Fruit fly (Drosophila melanogaster): ENCODE results near the gene Plp.

Gene Plp

dm6 chr3L:15142004-15142890 is 47.7 kb upstream of the Plp start, which contains the start of gene Pdi (continued):
- TF ChIP-seq pnt (GFP tag; optimal IDR thresholded peaks at IDR 0.05): no peak
- peak; percentile 43 for TF ChIP-seq Sin3A (optimal IDR thresholded peaks at IDR 0.05)
- no peak for TF ChIP-seq tgo (GFP tag; IDR thresholded peaks at IDR 0.05)
- no peak for TF ChIP-seq bowl (GFP tag; IDR thresholded peaks at IDR 0.05)
- TF ChIP-seq CG43689 (GFP tag; IDR thresholded peaks at IDR 0.05): no peak
- no peak for TF ChIP-seq zfh2 (GFP tag; optimal IDR thresholded peaks at IDR 0.05)
- TF ChIP-seq psq (GFP tag; optimal IDR thresholded peaks at IDR 0.05): no peak
- peak; percentile 12 for TF ChIP-seq Hand (GFP tag; optimal IDR thresholded peaks at IDR 0.05)
- no peak for TF ChIP-seq CG10209 (GFP tag; optimal IDR thresholded peaks at IDR 0.05)
- peak; percentile 75; the same call in 2 of the 3 replicates for TF ChIP-seq Opbp (GFP tag; IDR thresholded peaks at IDR 0.05; ENCODE audit: partially characterized antibody)
- peak; percentile 76; the same call in 2 of the 4 replicates for TF ChIP-seq chinmo (GFP tag; IDR thresholded peaks at IDR 0.05; ENCODE audit: partially characterized antibody)
- no peak for TF ChIP-seq cas (GFP tag; IDR thresholded peaks at IDR 0.05)
- no peak for TF ChIP-seq Hr39 (optimal IDR thresholded peaks at IDR 0.05)
- TF ChIP-seq CG11247 (GFP tag; IDR thresholded peaks at IDR 0.05): no peak
- no peak for TF ChIP-seq so (GFP tag; IDR thresholded peaks at IDR 0.05)
- no peak for TF ChIP-seq slou (GFP tag; optimal IDR thresholded peaks at IDR 0.05)
- TF ChIP-seq Sry-δ (GFP tag; optimal IDR thresholded peaks at IDR 0.05): peak; percentile 80
- TF ChIP-seq her (GFP tag; optimal IDR thresholded peaks at IDR 0.05): peak; percentile 5
- peak; percentile 89 for TF ChIP-seq amos (GFP tag; IDR thresholded peaks at IDR 0.05; ENCODE audit: partially characterized antibody)
- TF ChIP-seq yki (optimal IDR thresholded peaks at IDR 0.05): no peak
- peak; percentile 81 for TF ChIP-seq YL-1 (GFP tag; optimal IDR thresholded peaks at IDR 0.05)
- TF ChIP-seq CkIIα-i1 (GFP tag; IDR thresholded peaks at IDR 0.05): no peak
- no peak for TF ChIP-seq CG10431 (GFP tag; optimal IDR thresholded peaks at IDR 0.05)
- no peak for TF ChIP-seq tll (GFP tag; optimal IDR thresholded peaks at IDR 0.05)
- no peak for TF ChIP-seq tap (tag; optimal IDR thresholded peaks at IDR 0.05)
- TF ChIP-seq bbx (GFP tag; IDR thresholded peaks at IDR 0.05; ENCODE audit: partially characterized antibody): peak; percentile 83
- TF ChIP-seq CG31388 (GFP tag; optimal IDR thresholded peaks at IDR 0.05): no peak
- peak; percentile 50 for TF ChIP-seq lbe (GFP tag; optimal IDR thresholded peaks at IDR 0.05)
- TF ChIP-seq prd (optimal IDR thresholded peaks at IDR 0.05): no peak
- TF ChIP-seq prd (GFP tag; IDR thresholded peaks at IDR 0.05): no peak
- TF ChIP-seq hkb (optimal IDR thresholded peaks at IDR 0.05): no peak
- 0 out of 2 replicates have a peak, but pooled peaks have one; percentile 18 for TF ChIP-seq hkb (GFP tag; IDR thresholded peaks at IDR 0.05)
- peak; percentile 62 for TF ChIP-seq Dp (GFP tag; optimal IDR thresholded peaks at IDR 0.05)
- TF ChIP-seq HLH54F (GFP tag; optimal IDR thresholded peaks at IDR 0.05): no peak
- TF ChIP-seq HLHmδ (GFP tag; optimal IDR thresholded peaks at IDR 0.05): peak; percentile 34
- TF ChIP-seq Dad (GFP tag; optimal IDR thresholded peaks at IDR 0.05): peak; percentile 54
- TF ChIP-seq CG31224 (GFP tag; IDR thresholded peaks at IDR 0.05): no peak
- no peak for TF ChIP-seq CG7271 (tag; optimal IDR thresholded peaks at IDR 0.05)
- no peak for TF ChIP-seq peb (GFP tag; IDR thresholded peaks at IDR 0.05)
- peak; percentile 97 for TF ChIP-seq CTCF (GFP tag; optimal IDR thresholded peaks at IDR 0.05)
- TF ChIP-seq Awh (GFP tag; IDR thresholded peaks at IDR 0.05): no peak
- peak; percentile 22; the same call in 1 of the 2 replicates for TF ChIP-seq CG2129 (GFP tag; IDR thresholded peaks at IDR 0.05; ENCODE audit: partially characterized antibody)
- TF ChIP-seq CG11093 (GFP tag; IDR thresholded peaks at IDR 0.05): no peak
- TF ChIP-seq wor (GFP tag; IDR thresholded peaks at IDR 0.05): no peak
- TF ChIP-seq CG33213 (GFP tag; optimal IDR thresholded peaks at IDR 0.05): peak; percentile 69
- TF ChIP-seq jigr1 (GFP tag; IDR thresholded peaks at IDR 0.05): no peak; the same call in 2 of the 3 replicates
- TF ChIP-seq ci (GFP tag; IDR thresholded peaks at IDR 0.05): peak; percentile 68; the same call in 1 of the 3 replicates
- peak; percentile 34 for TF ChIP-seq CG17912 (GFP tag; optimal IDR thresholded peaks at IDR 0.05)
- TF ChIP-seq CG12104 (GFP tag; optimal IDR thresholded peaks at IDR 0.05): no peak
- TF ChIP-seq Blimp-1 (GFP tag; optimal IDR thresholded peaks at IDR 0.05): peak; percentile 24
- 0 out of 2 replicates have a peak, but pooled peaks have one; percentile 41 for TF ChIP-seq CG6272 (GFP tag; IDR thresholded peaks at IDR 0.05)

Data from whole organism, embryonic.